Worm (Caenorhabditis elegans) whole organism, L2 larva: ENCODE measurements around the gene F52C6.3.

ENCODE experiments used
- alr-1 ChIP-seq: fragments of 150-350 bp; optimal IDR thresholded peaks from 2 replicates; lab custom pipeline; 2014; ENCODE audit warnings: missing biosample characterization, missing genetic modification characterization
- ceh-82 ChIP-seq: fragments of 150-350 bp; optimal IDR thresholded peaks from 2 replicates; lab custom pipeline; 2014; ENCODE audit warnings: missing biosample characterization, missing genetic modification characterization
- elt-1 ChIP-seq: fragments of 150-350 bp; optimal IDR thresholded peaks from 2 replicates; lab custom pipeline; 2014; ENCODE audit warnings: missing biosample characterization, missing genetic modification characterization
- elt-3 ChIP-seq: sonication (generic microtip); optimal IDR thresholded peaks from 2 replicates; lab custom pipeline; 2017; ENCODE audit warnings: missing biosample characterization, missing genetic modification characterization
- fos-1 ChIP-seq: fragments of 150-350 bp; optimal IDR thresholded peaks from 2 replicates; lab custom pipeline; 2014; ENCODE audit warnings: missing biosample characterization, missing genetic modification characterization
- gmeb-1 ChIP-seq: fragments of 150-350 bp; optimal IDR thresholded peaks from 2 replicates; lab custom pipeline; 2014; ENCODE audit warnings: missing biosample characterization, missing genetic modification characterization
- nhr-237 ChIP-seq: fragments of 150-350 bp; optimal IDR thresholded peaks from 2 replicates; lab custom pipeline; 2014; ENCODE audit warnings: missing biosample characterization, missing genetic modification characterization
- nhr-77 ChIP-seq: fragments of 150-350 bp; optimal IDR thresholded peaks from 2 replicates; lab custom pipeline; 2014; ENCODE audit warnings: missing biosample characterization, missing genetic modification characterization
- snpc-4 ChIP-seq: fragments of 150-350 bp; optimal IDR thresholded peaks from 2 replicates; lab custom pipeline; 2014; ENCODE audit warnings: missing biosample characterization, missing genetic modification characterization
- ztf-11 ChIP-seq: sonication (generic microtip); optimal IDR thresholded peaks from 2 replicates; lab custom pipeline; 2017; ENCODE audit warnings: missing biosample characterization, missing genetic modification characterization

ce11 chrII:1899934-1900333 lies 24.6 kb upstream of the F52C6.3 start, which contains the start of gene math-24:
- no peak for TF ChIP-seq elt-1 (tag; lab: Kevin White, UChicago)
- TF ChIP-seq gmeb-1 (tag; lab: Kevin White, UChicago), result no peak
- TF ChIP-seq fos-1 (tag; lab: Kevin White, UChicago), result no peak
- TF ChIP-seq ztf-11 (tag; lab: Kevin White, UChicago), result no peak
- no peak for TF ChIP-seq snpc-4 (tag; lab: Kevin White, UChicago)
- TF ChIP-seq elt-3 (tag; lab: Kevin White, UChicago), result no peak
- no peak for TF ChIP-seq ceh-82 (tag; lab: Kevin White, UChicago)
- TF ChIP-seq nhr-77 (tag; lab: Kevin White, UChicago), result no peak
- no peak for TF ChIP-seq alr-1 (tag; lab: Kevin White, UChicago)
- no peak for TF ChIP-seq nhr-237
